Worm (Caenorhabditis elegans) whole organism, L1 larva: ENCODE measurements around the gene smf-1.

Source experiments
- C04F5.9 ChIP-seq: sonication (generic microtip); optimal IDR thresholded peaks from 2 replicates; lab custom pipeline; 2016; ENCODE audit warnings: missing genetic modification characterization, missing compliant biosample characterization
- C16A3.4 ChIP-seq: fragments of 150-350 bp; optimal IDR thresholded peaks from 2 replicates; lab custom pipeline; 2014; ENCODE audit warnings: missing biosample characterization, missing genetic modification characterization
- aha-1 ChIP-seq: fragments of 150-350 bp; optimal IDR thresholded peaks from 2 replicates; lab custom pipeline; 2014; ENCODE audit warnings: missing biosample characterization, missing genetic modification characterization
- ceh-82 ChIP-seq, 3 experiments: fragments of 150-350 bp in 1 of 3; sonication (generic microtip) in 2 of 3; optimal IDR thresholded peaks; 2 replicates each; lab custom pipeline; 2014 to 2017; ENCODE audit warnings: missing biosample characterization in 3 of 3, missing genetic modification characterization in 3 of 3
- ces-1 ChIP-seq: fragments of 150-350 bp; optimal IDR thresholded peaks from 2 replicates; lab custom pipeline; 2014; ENCODE audit warnings: missing biosample characterization, missing genetic modification reagents, missing genetic modification characterization
- dsc-1 ChIP-seq: sonication (generic microtip); optimal IDR thresholded peaks from 2 replicates; lab custom pipeline; 2016; ENCODE audit warnings: mild to moderate bottlenecking, missing genetic modification characterization, missing compliant biosample characterization
- efl-3 ChIP-seq: fragments of 200-800 bp; sonication (Bioruptor generic); optimal IDR thresholded peaks from 2 replicates; lab custom pipeline; 2018; ENCODE audit warnings: mild to moderate bottlenecking, missing genetic modification characterization, missing compliant biosample characterization
- egl-13 ChIP-seq: sonication (generic microtip); optimal IDR thresholded peaks from 2 replicates; lab custom pipeline; 2016; ENCODE audit warnings: missing genotype, missing genetic modification reagents, missing genetic modification characterization, missing compliant biosample characterization
- grh-1 ChIP-seq: fragments of 200-800 bp; sonication (Bioruptor generic); IDR thresholded peaks from 2 replicates; pipeline ENCODE4 v1.3.6; 2022; ENCODE audit warnings: missing genetic modification reagents, missing genetic modification characterization, missing compliant biosample characterization
- hpl-2 ChIP-seq: fragments of 150-350 bp; optimal IDR thresholded peaks from 2 replicates; lab custom pipeline; 2014; ENCODE audit warnings: missing biosample characterization, missing genetic modification reagents, missing genetic modification characterization
- irx-1 ChIP-seq: sonication (generic microtip); optimal IDR thresholded peaks from 2 replicates; lab custom pipeline; 2016; ENCODE audit warnings: missing genetic modification characterization, missing compliant biosample characterization
- lin-13 ChIP-seq: fragments of 150-350 bp; optimal IDR thresholded peaks from 2 replicates; lab custom pipeline; 2014; ENCODE audit warnings: missing biosample characterization, missing genetic modification reagents, missing genetic modification characterization
- lin-14 ChIP-seq: fragments of 200-800 bp; sonication (Bioruptor generic); optimal IDR thresholded peaks from 2 replicates; lab custom pipeline; 2018; ENCODE audit warnings: mild to moderate bottlenecking, missing genetic modification characterization, moderate library complexity, missing compliant biosample characterization
- lin-35 ChIP-seq, 2 experiments: fragments of 150-350 bp; optimal IDR thresholded peaks; 2 replicates each; lab custom pipeline; 2014; ENCODE audit warnings: missing biosample characterization in 2 of 2, missing genetic modification characterization in 2 of 2, missing genetic modification reagents in 2 of 2
- lir-3 ChIP-seq: sonication (generic microtip); optimal IDR thresholded peaks from 2 replicates; lab custom pipeline; 2016; ENCODE audit warnings: mild to moderate bottlenecking, missing genetic modification characterization, moderate library complexity, missing compliant biosample characterization; ENCODE audit not compliant: poor library complexity
- mab-9 ChIP-seq: fragments of 200-800 bp; sonication (Bioruptor generic); IDR thresholded peaks from 2 replicates; pipeline ENCODE4 v1.3.6; 2022; ENCODE audit warnings: missing genetic modification reagents, missing genetic modification characterization, missing compliant biosample characterization
- mdl-1 ChIP-seq, 2 experiments: fragments of 150-350 bp; optimal IDR thresholded peaks; 2 replicates each; lab custom pipeline; 2014 to 2017; ENCODE audit warnings: missing biosample characterization in 2 of 2, missing genetic modification characterization in 2 of 2, inconsistent platforms in 1 of 2
- mep-1 ChIP-seq: fragments of 150-350 bp; optimal IDR thresholded peaks from 2 replicates; lab custom pipeline; 2014; ENCODE audit warnings: missing biosample characterization, missing genetic modification characterization
- nhr-19 ChIP-seq: fragments of 200-800 bp; sonication (Bioruptor generic); conservative IDR thresholded peaks from 2 replicates; pipeline ENCODE4 v1.3.6; 2022; ENCODE audit warnings: missing genetic modification characterization, missing compliant biosample characterization
- nhr-20 ChIP-seq: sonication (generic microtip); optimal IDR thresholded peaks from 2 replicates; lab custom pipeline; 2016; ENCODE audit warnings: mild to moderate bottlenecking, missing genetic modification characterization, missing compliant biosample characterization
- nhr-28 ChIP-seq: fragments of 150-350 bp; optimal IDR thresholded peaks from 2 replicates; lab custom pipeline; 2014; ENCODE audit warnings: missing biosample characterization, missing genetic modification characterization
- nhr-47 ChIP-seq: sonication (generic microtip); optimal IDR thresholded peaks from 2 replicates; lab custom pipeline; 2016; ENCODE audit warnings: mild to moderate bottlenecking, missing genetic modification characterization, moderate library complexity, missing compliant biosample characterization
- nhr-71 ChIP-seq: sonication (generic microtip); optimal IDR thresholded peaks from 2 replicates; lab custom pipeline; 2016; ENCODE audit warnings: mild to moderate bottlenecking, missing genetic modification characterization, moderate library complexity, missing compliant biosample characterization
- nhr-76 ChIP-seq: sonication (generic microtip); optimal IDR thresholded peaks from 2 replicates; lab custom pipeline; 2017; ENCODE audit warnings: missing biosample characterization, missing genetic modification characterization
- nhr-77 ChIP-seq: fragments of 150-350 bp; optimal IDR thresholded peaks from 2 replicates; lab custom pipeline; 2014; ENCODE audit warnings: missing biosample characterization, missing genetic modification characterization
- nhr-84 ChIP-seq: sonication (generic microtip); optimal IDR thresholded peaks from 2 replicates; lab custom pipeline; 2017; ENCODE audit warnings: missing biosample characterization, missing genetic modification characterization
- nhr-85 ChIP-seq: sonication (generic microtip); peaks from one replicate; lab custom pipeline; 2016; ENCODE audit warnings: missing genetic modification characterization, inconsistent platforms, missing compliant biosample characterization
- pag-3 ChIP-seq: sonication (generic microtip); optimal IDR thresholded peaks from 2 replicates; lab custom pipeline; 2017; ENCODE audit warnings: missing genetic modification characterization, mild to moderate bottlenecking, missing compliant biosample characterization, antibody characterized with exemption, borderline replicate concordance; ENCODE audit not compliant: insufficient read depth
- pqm-1 ChIP-seq: sonication (generic microtip); optimal IDR thresholded peaks from 3 replicates; lab custom pipeline; 2017; ENCODE audit warnings: missing biosample characterization, missing genetic modification characterization
- rnt-1 ChIP-seq: sonication (generic microtip); optimal IDR thresholded peaks from 2 replicates; lab custom pipeline; 2016; ENCODE audit warnings: mild to moderate bottlenecking, missing genetic modification characterization, moderate library complexity, missing compliant biosample characterization
- skn-1 ChIP-seq: fragments of 150-350 bp; optimal IDR thresholded peaks from 2 replicates; lab custom pipeline; 2014; ENCODE audit warnings: missing biosample characterization, missing genetic modification characterization
- snu-23 ChIP-seq: sonication (generic microtip); optimal IDR thresholded peaks from 2 replicates; lab custom pipeline; 2016; ENCODE audit warnings: missing genetic modification characterization, missing compliant biosample characterization
- sptf-1 ChIP-seq: fragments of 150-350 bp; optimal IDR thresholded peaks from 2 replicates; lab custom pipeline; 2014; ENCODE audit warnings: missing biosample characterization, missing genetic modification characterization
- tbx-2 ChIP-seq: sonication (generic microtip); optimal IDR thresholded peaks from 2 replicates; lab custom pipeline; 2016; ENCODE audit warnings: missing genetic modification characterization, missing compliant biosample characterization
- unc-130 ChIP-seq: fragments of 150-350 bp; optimal IDR thresholded peaks from 2 replicates; lab custom pipeline; 2017; ENCODE audit warnings: missing biosample characterization, missing genetic modification characterization, inconsistent platforms
- xbp-1 ChIP-seq: sonication (generic microtip); optimal IDR thresholded peaks from 2 replicates; lab custom pipeline; 2016; ENCODE audit warnings: missing genetic modification characterization, missing compliant biosample characterization
- zag-1 ChIP-seq: fragments of 150-350 bp; optimal IDR thresholded peaks from 2 replicates; lab custom pipeline; 2014; ENCODE audit warnings: missing biosample characterization, missing genetic modification characterization
- ztf-4 ChIP-seq: fragments of 150-350 bp; optimal IDR thresholded peaks from 2 replicates; lab custom pipeline; 2014; ENCODE audit warnings: missing biosample characterization, missing genetic modification characterization

Gene smf-1

DNA sequence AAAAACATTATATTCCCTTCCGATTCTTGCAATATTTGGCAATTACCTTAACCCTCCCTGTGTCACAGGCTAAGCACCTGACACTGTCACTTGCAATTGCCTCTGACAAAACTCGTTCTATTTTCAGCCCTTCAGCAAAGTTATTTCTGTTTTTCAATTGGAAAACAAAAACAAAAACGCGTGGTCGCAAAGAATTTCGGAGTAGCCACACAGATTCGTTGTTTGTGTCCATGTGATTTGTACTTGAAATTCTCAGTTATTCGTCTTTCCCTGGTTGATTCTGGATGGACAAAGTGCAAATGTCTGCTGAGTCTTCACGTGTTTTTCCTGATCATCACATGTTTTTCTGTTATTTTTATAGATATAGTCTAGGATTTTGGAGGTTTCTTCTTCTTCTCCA lies 12.6 kb upstream of the smf-1 start (continued):
- TF ChIP-seq snu-23 (GFP tag; lab: Kevin White, UChicago) (peak; percentile 59), grh-1 (GFP tag; lab: Robert Waterston, UW) (peak; percentile 39; the same call in 1 of the 2 replicates), mab-9 (no peak), dsc-1 (tag; lab: Kevin White, UChicago) (no peak), pag-3 (tag; lab: Kevin White, UChicago) (no peak), nhr-19 (GFP tag; lab: Robert Waterston, UW) (peak; percentile 79), nhr-47 (peak; percentile 39), sptf-1 (tag; lab: Kevin White, UChicago) (no peak), lin-14 (GFP tag; lab: Kevin White, UChicago) (peak; percentile 80), nhr-84 (tag; lab: Kevin White, UChicago) (peak; percentile 65), pqm-1 (tag; lab: Kevin White, UChicago) (no peak), C04F5.9 (tag; lab: Kevin White, UChicago) (no peak), lir-3 (tag; lab: Kevin White, UChicago) (peak; percentile 36), lin-13 (GFP tag; lab: Kevin White, UChicago) (peak; percentile 29)

DNA sequence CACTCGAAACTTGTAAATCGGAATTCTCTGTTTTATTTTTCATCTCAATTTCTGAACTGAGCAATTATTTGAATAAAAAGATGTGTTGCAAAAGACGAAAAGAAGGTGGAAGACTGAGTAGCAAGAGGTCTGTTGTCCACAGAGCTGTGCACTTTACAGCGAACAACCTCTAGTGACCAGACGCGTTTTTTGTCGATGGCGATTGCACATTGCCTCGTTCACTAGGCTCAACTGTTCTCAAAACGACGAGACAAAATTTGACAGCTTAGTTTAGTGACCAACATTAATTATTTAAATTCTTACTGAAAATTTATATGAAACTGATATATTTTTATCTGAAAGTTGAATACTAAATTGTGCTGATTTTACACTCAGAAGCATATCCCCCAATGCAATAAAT lies 10.3 kb upstream of the smf-1 start, which contains the start of gene R03E9.2:
Gene R03E9.2 (minus strand): TSS at position 101 of the 400 bp plus-strand sequence.
- TF ChIP-seq ces-1 (GFP tag; lab: Kevin White, UChicago): no peak
- TF ChIP-seq lin-35 (GFP tag; optimal IDR thresholded peaks at IDR 0.05; lab: Kevin White, UChicago): no peak
- no peak for TF ChIP-seq nhr-77
- TF ChIP-seq tbx-2 (tag; lab: Kevin White, UChicago): no peak
- no peak for TF ChIP-seq nhr-84 (tag; lab: Kevin White, UChicago)
- no peak for TF ChIP-seq nhr-76 (tag; lab: Kevin White, UChicago)
- no peak for TF ChIP-seq irx-1 (tag; lab: Kevin White, UChicago)
- no peak for TF ChIP-seq C04F5.9 (tag; lab: Kevin White, UChicago)
- TF ChIP-seq zag-1: no peak
- TF ChIP-seq efl-3 (GFP tag; lab: Kevin White, UChicago): no peak
- TF ChIP-seq unc-130 (tag; lab: Kevin White, UChicago): no peak
- no peak for TF ChIP-seq nhr-28 (tag; lab: Kevin White, UChicago)
- TF ChIP-seq lin-13 (GFP tag; lab: Kevin White, UChicago): no peak

DNA sequence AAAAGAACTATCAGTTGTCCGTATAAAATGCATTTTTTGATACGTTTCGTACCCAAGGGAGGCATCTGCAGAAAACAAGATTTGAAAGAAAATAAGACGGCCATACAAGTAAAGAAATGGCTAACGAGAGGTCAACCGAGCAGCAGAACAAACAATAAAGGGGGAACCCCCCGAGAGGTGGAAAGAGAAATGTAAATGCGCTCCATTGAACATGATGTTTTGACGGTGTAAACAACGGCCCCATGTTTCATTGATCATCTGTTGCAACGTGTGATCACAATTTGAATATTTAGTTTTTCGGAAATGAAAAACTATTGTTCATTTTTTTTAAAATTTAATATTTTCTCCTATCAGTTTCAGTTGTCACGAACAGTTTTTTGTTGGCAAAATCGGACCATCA lies 6.7 kb upstream of the smf-1 start, which contains the start of gene K11G12.6:
Gene K11G12.6 (minus strand): TSS at position 65 of the 400 bp plus-strand sequence.
- no peak for TF ChIP-seq hpl-2 (GFP tag; lab: Kevin White, UChicago)
- TF ChIP-seq nhr-71 (tag; lab: Kevin White, UChicago): peak; percentile 52
- peak; percentile 3 for TF ChIP-seq skn-1 (tag; lab: Kevin White, UChicago)
- peak; percentile 43 for TF ChIP-seq xbp-1 (tag; lab: Kevin White, UChicago)
- TF ChIP-seq ztf-4 (tag; lab: Kevin White, UChicago): no peak
- peak; percentile 10 for TF ChIP-seq C16A3.4 (tag; lab: Kevin White, UChicago)
- peak in 1 of 2 experiments; percentile 30 for TF ChIP-seq lin-35 (GFP tag; optimal IDR thresholded peaks at IDR 0.05; lab: Kevin White, UChicago)
- TF ChIP-seq mep-1 (tag; lab: Kevin White, UChicago): peak; percentile 54
- peak; percentile 72 for TF ChIP-seq lin-14 (GFP tag; lab: Kevin White, UChicago)
- peak; percentile 41 for TF ChIP-seq nhr-20 (tag; lab: Kevin White, UChicago)
- no peak for TF ChIP-seq egl-13 (tag; lab: Kevin White, UChicago)
- TF ChIP-seq mdl-1 (tag; optimal IDR thresholded peaks at IDR 0.05; lab: Kevin White, UChicago): peak in 1 of 2 experiments; percentile 12
- peak in 1 of 3 experiments; percentile 5 for TF ChIP-seq ceh-82 (tag; optimal IDR thresholded peaks at IDR 0.05; lab: Kevin White, UChicago)
- TF ChIP-seq nhr-76 (tag; lab: Kevin White, UChicago): no peak
- TF ChIP-seq snu-23 (GFP tag; lab: Kevin White, UChicago): peak; percentile 44
- peak; percentile 1 for TF ChIP-seq rnt-1 (tag; lab: Kevin White, UChicago)
- no peak for TF ChIP-seq aha-1 (tag; lab: Kevin White, UChicago)
- TF ChIP-seq nhr-85 (tag; lab: Kevin White, UChicago): no peak
- TF ChIP-seq nhr-77: no peak
